Worm (Caenorhabditis elegans): ENCODE data around the gene T24E12.2.

ce11 chrII:3811816-3812332 lies 29.1 kb downstream of the T24E12.2 start, which contains the start of gene lido-15:
- no peak for TF ChIP-seq him-1 (tag; optimal IDR thresholded peaks at IDR 0.05)
- no peak for TF ChIP-seq dao-5 (tag; optimal IDR thresholded peaks at IDR 0.05)

All from whole organism, L4/young adult.